Worm (Caenorhabditis elegans): ENCODE measurements around the gene C03H5.7.

Gene C03H5.7

ce11 chrII:423086-423485 is 43.1 kb downstream of the C03H5.7 start, which contains the start of gene C24H12.8:
C24H12.8 (minus strand) TSS chrII:423186.
- TF ChIP-seq ref-1 (GFP tag; conservative IDR thresholded peaks at IDR 0.05) (no peak), cog-1 (tag; optimal IDR thresholded peaks at IDR 0.05) (no peak), med-1 (GFP tag; optimal IDR thresholded peaks at IDR 0.05; ENCODE audit: insufficient read depth) (no peak), ztf-23 (GFP tag; IDR thresholded peaks at IDR 0.05) (no peak), ztf-29 (GFP tag; IDR thresholded peaks at IDR 0.05) (no peak), flt-1 (GFP tag; IDR thresholded peaks at IDR 0.05) (no peak), tab-1 (GFP tag; IDR thresholded peaks at IDR 0.05) (no peak), T22C8.4 (GFP tag; IDR thresholded peaks at IDR 0.05) (no peak), klf-2 (GFP tag; conservative IDR thresholded peaks at IDR 0.05) (no peak)
